Worm (Caenorhabditis elegans): ENCODE results near the gene ins-16.

ce11 chrIII:2032327-2033093, 28.2 kb downstream of the ins-16 start:
- TF ChIP-seq jun-1 (tag; optimal IDR thresholded peaks at IDR 0.05): no peak
- no peak for TF ChIP-seq egl-27 (tag; optimal IDR thresholded peaks at IDR 0.05)
- no peak for TF ChIP-seq lin-39 (tag; optimal IDR thresholded peaks at IDR 0.05)
- peak; percentile 40 for TF ChIP-seq nhr-20 (tag; optimal IDR thresholded peaks at IDR 0.05)
- no peak for TF ChIP-seq snpc-4 (tag; optimal IDR thresholded peaks at IDR 0.05)
- TF ChIP-seq ama-1 (optimal IDR thresholded peaks at IDR 0.05): no peak
- no peak for TF ChIP-seq aly-2 (tag; optimal IDR thresholded peaks at IDR 0.05)
- no peak for TF ChIP-seq mdl-1 (tag; optimal IDR thresholded peaks at IDR 0.05)
- no peak for TF ChIP-seq mab-9 (GFP tag; IDR thresholded peaks at IDR 0.05)
- no peak for TF ChIP-seq unc-62 (GFP tag; optimal IDR thresholded peaks at IDR 0.05)
- no peak for TF ChIP-seq nhr-237 (tag; optimal IDR thresholded peaks at IDR 0.05)
- TF ChIP-seq pag-3 (tag; optimal IDR thresholded peaks at IDR 0.05; ENCODE audit: borderline replicate concordance, insufficient read depth): no peak
- no peak for TF ChIP-seq ztf-11 (tag; optimal IDR thresholded peaks at IDR 0.05)

Data from whole organism, L1 larva.